Worm (Caenorhabditis elegans): ENCODE data around the gene arrd-5.
"Not testable (repeated sequence)": the region's sequence is repeated elsewhere in the genome, so short reads cannot be mapped to it uniquely, and the experiment has no call there.

Gene arrd-5

ce11 chrII:9862147-9862546 is 27.1 kb downstream of the arrd-5 start, which contains the start of gene C08H9.18 (continued):
- TF ChIP-seq B0261.1 (tag; optimal IDR thresholded peaks at IDR 0.05): no peak
- no peak for TF ChIP-seq F33H1.4 (GFP tag; IDR thresholded peaks at IDR 0.05)
- TF ChIP-seq lir-1 (GFP tag; conservative IDR thresholded peaks at IDR 0.05): no peak

ce11 chrII:9866378-9866777 is 31.4 kb downstream of the arrd-5 start, which contains the start of gene chil-1:
Gene chil-1 (minus strand): TSS chrII:9866478.
- not testable (repeated sequence) for TF ChIP-seq nhr-27, nhr-179, ztf-26 (tag; optimal IDR thresholded peaks at IDR 0.05)

- no peak for TF ChIP-seq ztf-3 (GFP tag; optimal IDR thresholded peaks at IDR 0.05)
- no peak for TF ChIP-seq nhr-120 (GFP tag; IDR thresholded peaks at IDR 0.05)
- TF ChIP-seq hlh-26 (GFP tag; conservative IDR thresholded peaks at IDR 0.05): no peak
- no peak for TF ChIP-seq nhr-179 (tag; optimal IDR thresholded peaks at IDR 0.05)
- no peak for TF ChIP-seq Y53G8AR.9 (GFP tag; conservative IDR thresholded peaks at IDR 0.05)
- no peak for TF ChIP-seq ceh-91 (GFP tag; IDR thresholded peaks at IDR 0.05)
- no peak for TF ChIP-seq madf-8 (GFP tag; conservative IDR thresholded peaks at IDR 0.05)
- TF ChIP-seq snpc-1.3 (tag; optimal IDR thresholded peaks at IDR 0.05; ENCODE audit: insufficient read depth): no peak
- TF ChIP-seq dpff-1 (tag; optimal IDR thresholded peaks at IDR 0.05): no peak
These were observed 33.2 kb downstream of the arrd-5 start for ce11 chrII:9868207-9868606.

- no peak for TF ChIP-seq lin-54 (GFP tag; optimal IDR thresholded peaks at IDR 0.05)
- no peak for TF ChIP-seq aptf-2 (GFP tag; conservative IDR thresholded peaks at IDR 0.05)
- no peak for TF ChIP-seq ztf-18 (tag; optimal IDR thresholded peaks at IDR 0.05)
- no peak for TF ChIP-seq atf-7 (tag; optimal IDR thresholded peaks at IDR 0.05)
- TF ChIP-seq dox-1 (GFP tag; IDR thresholded peaks at IDR 0.05): no peak
- no peak for TF ChIP-seq hlh-26 (GFP tag; conservative IDR thresholded peaks at IDR 0.05)
- no peak for TF ChIP-seq die-1 (tag; optimal IDR thresholded peaks at IDR 0.05)
- TF ChIP-seq mel-28 (tag; optimal IDR thresholded peaks at IDR 0.05; ENCODE audit: borderline replicate concordance): no peak
- TF ChIP-seq somi-1 (GFP tag; optimal IDR thresholded peaks at IDR 0.05): no peak
- TF ChIP-seq pbrm-1 (GFP tag; IDR thresholded peaks at IDR 0.05): no peak
These were observed 33.7 kb downstream of the arrd-5 start, which contains the start of gene old-1 for ce11 chrII:9868698-9869097. Gene old-1 (minus strand): TSS chrII:9868747.

- TF ChIP-seq egl-44 (GFP tag; IDR thresholded peaks at IDR 0.05) (no peak), tlf-1 (GFP tag; optimal IDR thresholded peaks at IDR 0.05) (no peak), ztf-25 (GFP tag; IDR thresholded peaks at IDR 0.05) (no peak), attf-6 (GFP tag; IDR thresholded peaks at IDR 0.05) (no peak), egrh-3 (GFP tag; IDR thresholded peaks at IDR 0.05) (no peak), rpc-1 (optimal IDR thresholded peaks at IDR 0.05) (no peak), rpc-1 (tag; optimal IDR thresholded peaks at IDR 0.05) (no peak), tbx-9 (tag; optimal IDR thresholded peaks at IDR 0.05; ENCODE audit: borderline replicate concordance) (no peak), ztf-6 (GFP tag; IDR thresholded peaks at IDR 0.05) (no peak), lin-54 (GFP tag; optimal IDR thresholded peaks at IDR 0.05) (no peak), F49E8.2 (tag; optimal IDR thresholded peaks at IDR 0.05; ENCODE audit: insufficient read depth) (no peak), akir-1 (GFP tag; optimal IDR thresholded peaks at IDR 0.05) (no peak), unc-130 (GFP tag; optimal IDR thresholded peaks at IDR 0.05) (no peak), nhr-90 (tag; optimal IDR thresholded peaks at IDR 0.05) (no peak), zfh-2 (GFP tag; conservative IDR thresholded peaks at IDR 0.05) (no peak)
These were observed 36.0 kb downstream of the arrd-5 start, which contains the start of gene chil-7 for ce11 chrII:9871061-9871460. Gene chil-7 (minus strand): TSS chrII:9871172.
